Worm (Caenorhabditis elegans) whole organism, young adult: ENCODE data around the gene Y48C3A.20.

Experiments used
- B0035.1 ChIP-seq: sonication (generic microtip); optimal IDR thresholded peaks from 2 replicates; lab custom pipeline; 2016; ENCODE audit warnings: missing genetic modification characterization, mild to moderate bottlenecking, missing compliant biosample characterization, missing genotype, missing genetic modification reagents
- C06A6.2 ChIP-seq: fragments of 200-800 bp; sonication (Bioruptor generic); conservative IDR thresholded peaks from 2 replicates; pipeline ENCODE4 v1.3.6; 2022; ENCODE audit warnings: missing genetic modification characterization, missing compliant biosample characterization
- F55B11.4 ChIP-seq: sonication (generic microtip); optimal IDR thresholded peaks from 2 replicates; lab custom pipeline; 2016; ENCODE audit warnings: missing compliant biosample characterization, missing genetic modification characterization, borderline replicate concordance; ENCODE audit not compliant: insufficient read depth
- F57A8.1 ChIP-seq: fragments of 200-800 bp; sonication (Bioruptor generic); optimal IDR thresholded peaks from 2 replicates; lab custom pipeline; 2018; ENCODE audit warnings: mild to moderate bottlenecking, missing genetic modification characterization, moderate library complexity, missing compliant biosample characterization
- K11D2.4 ChIP-seq: fragments of 200-800 bp; sonication (Bioruptor generic); IDR thresholded peaks from 2 replicates; pipeline ENCODE4 v1.3.6; 2022; ENCODE audit warnings: missing genetic modification reagents, missing genetic modification characterization, missing compliant biosample characterization
- K12H6.12 ChIP-seq: fragments of 200-800 bp; sonication (Bioruptor generic); optimal IDR thresholded peaks from 2 replicates; lab custom pipeline; 2018; ENCODE audit warnings: mild to moderate bottlenecking, missing genetic modification characterization, missing compliant biosample characterization
- Y53F4B.3 ChIP-seq: fragments of 200-800 bp; sonication (Bioruptor generic); IDR thresholded peaks from 2 replicates; pipeline ENCODE4 v1.3.6; 2022; ENCODE audit warnings: missing genetic modification reagents, missing genetic modification characterization, missing compliant biosample characterization
- Y56A3A.18 ChIP-seq: fragments of 200-800 bp; sonication (Bioruptor generic); IDR thresholded peaks from 2 replicates; pipeline ENCODE4 v1.3.6; 2022; ENCODE audit warnings: missing genetic modification reagents, missing genetic modification characterization, missing compliant biosample characterization
- akir-1 ChIP-seq: fragments of 200-800 bp; sonication (Bioruptor generic); optimal IDR thresholded peaks from 2 replicates; lab custom pipeline; 2018; ENCODE audit warnings: mild to moderate bottlenecking, missing genetic modification characterization, moderate library complexity, missing compliant biosample characterization
- ama-1 ChIP-seq, 3 experiments: fragments of 150-350 bp in 1 of 3; sonication (generic microtip) in 2 of 3; optimal IDR thresholded peaks; 2 replicates each; lab custom pipeline; 2014 to 2018; ENCODE audit warnings: missing biosample characterization in 2 of 3, missing genetic modification characterization in 2 of 3, missing genetic modification reagents in 2 of 3
- attf-3 ChIP-seq: fragments of 200-800 bp; sonication (Bioruptor generic); conservative IDR thresholded peaks from 2 replicates; pipeline ENCODE4 v1.3.6; 2022; ENCODE audit warnings: missing genetic modification reagents, missing genetic modification characterization, missing compliant biosample characterization
- bed-2 ChIP-seq: fragments of 200-800 bp; sonication (Bioruptor generic); IDR thresholded peaks from 2 replicates; pipeline ENCODE4 v1.3.6; 2022; ENCODE audit warnings: missing genetic modification reagents, missing genetic modification characterization, missing compliant biosample characterization
- ceh-27 ChIP-seq: fragments of 200-800 bp; sonication (Bioruptor generic); optimal IDR thresholded peaks from 2 replicates; lab custom pipeline; 2018; ENCODE audit warnings: mild to moderate bottlenecking, missing genetic modification characterization, moderate library complexity, missing compliant biosample characterization
- ceh-58 ChIP-seq: fragments of 200-800 bp; sonication (Bioruptor generic); IDR thresholded peaks from 2 replicates; pipeline ENCODE4 v1.3.6; 2022; ENCODE audit warnings: missing genetic modification characterization, missing compliant biosample characterization
- ceh-79 ChIP-seq: sonication (generic microtip); optimal IDR thresholded peaks from 2 replicates; lab custom pipeline; 2017; ENCODE audit warnings: mild to moderate bottlenecking, missing genetic modification characterization, missing compliant biosample characterization
- die-1 ChIP-seq: sonication (generic microtip); optimal IDR thresholded peaks from 2 replicates; lab custom pipeline; 2016; ENCODE audit warnings: missing genotype, mild to moderate bottlenecking, missing genetic modification characterization, missing compliant biosample characterization
- efl-1 ChIP-seq: fragments of 150-350 bp; optimal IDR thresholded peaks from 2 replicates; lab custom pipeline; 2014; ENCODE audit warnings: missing biosample characterization, missing genetic modification reagents, missing genetic modification characterization
- egrh-3 ChIP-seq: fragments of 200-800 bp; sonication (Bioruptor generic); IDR thresholded peaks from 2 replicates; pipeline ENCODE4 v1.3.6; 2022; ENCODE audit warnings: missing genetic modification reagents, missing genetic modification characterization, missing compliant biosample characterization
- hrde-1 ChIP-seq: sonication (generic microtip); optimal IDR thresholded peaks from 2 replicates; lab custom pipeline; 2016; ENCODE audit warnings: missing genetic modification characterization, mild to moderate bottlenecking, missing compliant biosample characterization, moderate library complexity, missing genotype, missing genetic modification reagents, borderline replicate concordance
- let-607 ChIP-seq, 2 experiments: fragments of 200-800 bp in 1 of 2; sonication (Bioruptor generic) in 1 of 2; sonication (generic microtip) in 1 of 2; optimal IDR thresholded peaks; 2 replicates each; lab custom pipeline; 2016 to 2018; ENCODE audit warnings: mild to moderate bottlenecking in 2 of 2, missing compliant biosample characterization in 2 of 2, missing genetic modification characterization in 2 of 2, moderate library complexity in 2 of 2, missing genotype in 1 of 2
- lin-26 ChIP-seq: fragments of 200-800 bp; sonication (Bioruptor generic); IDR thresholded peaks from 2 replicates; pipeline ENCODE4 v1.3.6; 2022; ENCODE audit warnings: missing genetic modification reagents, missing genetic modification characterization, missing compliant biosample characterization
- lin-54 ChIP-seq: fragments of 200-800 bp; sonication (Bioruptor generic); optimal IDR thresholded peaks from 2 replicates; lab custom pipeline; 2018; ENCODE audit warnings: mild to moderate bottlenecking, missing genetic modification characterization, missing compliant biosample characterization
- lir-1 ChIP-seq: fragments of 200-800 bp; sonication (Bioruptor generic); conservative IDR thresholded peaks from 2 replicates; pipeline ENCODE4 v1.3.6; 2022; ENCODE audit warnings: missing genetic modification reagents, missing genetic modification characterization, missing compliant biosample characterization
- lsl-1 ChIP-seq: fragments of 200-800 bp; sonication (Bioruptor generic); optimal IDR thresholded peaks from 2 replicates; lab custom pipeline; 2018; ENCODE audit warnings: mild to moderate bottlenecking, missing genetic modification characterization, moderate library complexity, missing compliant biosample characterization
- lsy-27 ChIP-seq: sonication (generic microtip); optimal IDR thresholded peaks from 2 replicates; lab custom pipeline; 2017; ENCODE audit warnings: missing genetic modification characterization, mild to moderate bottlenecking, missing compliant biosample characterization, antibody characterized with exemption, missing genotype, borderline replicate concordance; ENCODE audit not compliant: insufficient read depth
- mel-28 ChIP-seq: sonication (generic microtip); optimal IDR thresholded peaks from 2 replicates; lab custom pipeline; 2016; ENCODE audit warnings: borderline replicate concordance, mild to moderate bottlenecking, missing genetic modification characterization, missing compliant biosample characterization
- mes-4 ChIP-seq: sonication (generic microtip); optimal IDR thresholded peaks from 2 replicates; lab custom pipeline; 2016; ENCODE audit warnings: missing genotype, missing genetic modification characterization, missing compliant biosample characterization
- mxl-1 ChIP-seq: sonication (generic microtip); optimal IDR thresholded peaks from 2 replicates; lab custom pipeline; 2016; ENCODE audit warnings: missing genetic modification characterization, missing compliant biosample characterization
- nfya-2 ChIP-seq: fragments of 200-800 bp; sonication (Bioruptor generic); IDR thresholded peaks from 2 replicates; pipeline ENCODE4 v1.3.6; 2022; ENCODE audit warnings: missing genetic modification reagents, missing genetic modification characterization, missing compliant biosample characterization
- nhr-80 ChIP-seq: sonication (generic microtip); optimal IDR thresholded peaks from 2 replicates; lab custom pipeline; 2016; ENCODE audit warnings: missing genetic modification characterization, missing compliant biosample characterization
- rec-8 ChIP-seq, 2 experiments: sonication (generic microtip); optimal IDR thresholded peaks; 2 replicates each; lab custom pipeline; 2016; ENCODE audit warnings: mild to moderate bottlenecking in 2 of 2, missing genetic modification characterization in 2 of 2, missing genetic modification reagents in 2 of 2, missing genotype in 2 of 2, missing biosample characterization in 1 of 2, missing compliant biosample characterization in 1 of 2, moderate library complexity in 1 of 2
- repo-1 ChIP-seq: sonication (generic microtip); optimal IDR thresholded peaks from 2 replicates; lab custom pipeline; 2017; ENCODE audit warnings: mild to moderate bottlenecking, missing genetic modification characterization, missing compliant biosample characterization
- sea-2 ChIP-seq: fragments of 200-800 bp; sonication (Bioruptor generic); IDR thresholded peaks from 2 replicates; pipeline ENCODE4 v1.3.6; 2022; ENCODE audit warnings: missing genetic modification characterization, missing compliant biosample characterization
- snpc-3.4 ChIP-seq: sonication (generic microtip); optimal IDR thresholded peaks from 2 replicates; lab custom pipeline; 2017; ENCODE audit warnings: missing genetic modification characterization, mild to moderate bottlenecking, missing compliant biosample characterization, antibody characterized with exemption, moderate library complexity, missing genotype, missing genetic modification reagents
- somi-1 ChIP-seq: fragments of 200-800 bp; sonication (Bioruptor generic); optimal IDR thresholded peaks from 2 replicates; lab custom pipeline; 2018; ENCODE audit warnings: mild to moderate bottlenecking, missing genetic modification characterization, missing compliant biosample characterization
- zfh-2 ChIP-seq: fragments of 200-800 bp; sonication (Bioruptor generic); conservative IDR thresholded peaks from 2 replicates; pipeline ENCODE4 v1.3.6; 2022; ENCODE audit warnings: missing genetic modification reagents, missing genetic modification characterization, missing compliant biosample characterization
- ztf-28 ChIP-seq: fragments of 200-800 bp; sonication (Bioruptor generic); IDR thresholded peaks from 2 replicates; pipeline ENCODE4 v1.3.6; 2022; ENCODE audit warnings: missing genetic modification reagents, missing genetic modification characterization, missing compliant biosample characterization
- ztf-6 ChIP-seq: fragments of 200-800 bp; sonication (Bioruptor generic); IDR thresholded peaks from 2 replicates; pipeline ENCODE4 v1.3.6; 2022; ENCODE audit warnings: missing genetic modification reagents, missing genetic modification characterization, missing compliant biosample characterization

Gene Y48C3A.20

ce11 chrII:13326478-13326877 lies 42.9 kb upstream of the Y48C3A.20 start:
- TF ChIP-seq zfh-2 (GFP tag; lab: Robert Waterston, UW) (peak; percentile 63; the same call in 1 of the 2 replicates), lin-26 (GFP tag; lab: Robert Waterston, UW) (no peak), ztf-28 (GFP tag; lab: Robert Waterston, UW) (0 out of 2 replicates have a peak, but pooled peaks have one; percentile 31)

- TF ChIP-seq sea-2 (GFP tag; lab: Robert Waterston, UW): no peak
- no peak for TF ChIP-seq Y56A3A.18
- TF ChIP-seq F55B11.4: no peak
- no peak for TF ChIP-seq ceh-58
- TF ChIP-seq ceh-27 (GFP tag; lab: Kevin White, UChicago): no peak
- TF ChIP-seq somi-1 (GFP tag; lab: Kevin White, UChicago): no peak
- TF ChIP-seq Y53F4B.3 (GFP tag; lab: Robert Waterston, UW): no peak
- TF ChIP-seq zfh-2 (GFP tag; lab: Robert Waterston, UW): peak; percentile 74
- TF ChIP-seq attf-3 (GFP tag; lab: Robert Waterston, UW): no peak
- TF ChIP-seq lin-54 (GFP tag; lab: Kevin White, UChicago): no peak
- TF ChIP-seq egrh-3 (GFP tag; lab: Robert Waterston, UW): peak; percentile 33; the same call in 1 of the 2 replicates
- TF ChIP-seq lsy-27 (tag; lab: Kevin White, UChicago): no peak
- TF ChIP-seq B0035.1 (tag; lab: Kevin White, UChicago): no peak
- no peak for TF ChIP-seq akir-1
- no peak for TF ChIP-seq mel-28
- TF ChIP-seq repo-1 (tag; lab: Kevin White, UChicago): no peak
Measured at ce11 chrII:13330359-13330758, 39.0 kb upstream of the Y48C3A.20 start, which contains the start of gene sam-10. TSS of gene sam-10 (minus strand) at chrII:13330525.

- TF ChIP-seq C06A6.2 (GFP tag; lab: Robert Waterston, UW): no peak
- TF ChIP-seq nhr-80 (tag; lab: Kevin White, UChicago): peak; percentile 63
- TF ChIP-seq ama-1 (optimal IDR thresholded peaks at IDR 0.05; lab: Kevin White, UChicago): no peak
- no peak for TF ChIP-seq ama-1 (GFP tag; optimal IDR thresholded peaks at IDR 0.05; lab: Kevin White, UChicago)
- no peak for TF ChIP-seq nfya-2
- TF ChIP-seq zfh-2 (GFP tag; lab: Robert Waterston, UW): no peak
- TF ChIP-seq K11D2.4 (GFP tag; lab: Robert Waterston, UW): no peak
Measured at ce11 chrII:13333103-13333764, 36.2 kb upstream of the Y48C3A.20 start.

ce11 chrII:13334966-13335698 lies 34.3 kb upstream of the Y48C3A.20 start:
- peak; percentile 75 for TF ChIP-seq nhr-80 (tag; lab: Kevin White, UChicago)
- no peak for TF ChIP-seq ztf-28 (GFP tag; lab: Robert Waterston, UW)
- no peak for TF ChIP-seq efl-1 (GFP tag; lab: Kevin White, UChicago)
- no peak for TF ChIP-seq F57A8.1 (GFP tag; lab: Kevin White, UChicago)
- peak; percentile 34; the same call in 1 of the 2 replicates for TF ChIP-seq attf-3 (GFP tag; lab: Robert Waterston, UW)
- TF ChIP-seq bed-2 (GFP tag; lab: Robert Waterston, UW): 0 out of 2 replicates have a peak, but pooled peaks have one; percentile 30
- TF ChIP-seq rec-8 (tag; optimal IDR thresholded peaks at IDR 0.05; lab: Kevin White, UChicago): no peak
- TF ChIP-seq mxl-1 (tag; lab: Kevin White, UChicago): no peak
- TF ChIP-seq snpc-3.4 (tag; lab: Kevin White, UChicago): no peak
- TF ChIP-seq zfh-2 (GFP tag; lab: Robert Waterston, UW): peak; percentile 99
- peak; percentile 43 for TF ChIP-seq die-1 (tag; lab: Kevin White, UChicago)
- no peak for TF ChIP-seq hrde-1 (tag; lab: Kevin White, UChicago)
- no peak for TF ChIP-seq mel-28
- TF ChIP-seq lsl-1 (GFP tag; lab: Kevin White, UChicago): no peak
- TF ChIP-seq K12H6.12 (tag; lab: Kevin White, UChicago): peak; percentile 95
- TF ChIP-seq mes-4: no peak
- peak; percentile 84 for TF ChIP-seq egrh-3 (GFP tag; lab: Robert Waterston, UW)
- TF ChIP-seq somi-1 (GFP tag; lab: Kevin White, UChicago): no peak
- TF ChIP-seq lir-1 (GFP tag; lab: Robert Waterston, UW): peak; percentile 40; the same call in 1 of the 2 replicates
- TF ChIP-seq ztf-6 (GFP tag; lab: Robert Waterston, UW): no peak
- TF ChIP-seq ceh-79: no peak
- TF ChIP-seq let-607 (tag; optimal IDR thresholded peaks at IDR 0.05; lab: Kevin White, UChicago): no peak
